Fruit fly (Drosophila melanogaster) whole organism, embryonic: ENCODE data around the gene CG12112.

Experiments
- Aef1 ChIP-seq: fragments of 200-800 bp; sonication (Bioruptor generic); IDR thresholded peaks from 3 replicates; pipeline ENCODE4 v1.3.6; 2022; ENCODE audit warnings: missing biosample characterization, missing genetic modification characterization
- CG12071 ChIP-seq: fragments of 200-800 bp; sonication (Bioruptor generic); optimal IDR thresholded peaks from 3 replicates; lab custom pipeline; 2018; ENCODE audit warnings: missing biosample characterization, mild to moderate bottlenecking, missing genetic modification characterization
- CG12104 ChIP-seq: fragments of 200-800 bp; sonication (Bioruptor generic); optimal IDR thresholded peaks from 3 replicates; lab custom pipeline; 2016; ENCODE audit warnings: missing biosample characterization, missing genetic modification characterization
- CG12659 ChIP-seq: fragments of 200-800 bp; sonication (Bioruptor generic); optimal IDR thresholded peaks from 3 replicates; lab custom pipeline; 2017; ENCODE audit warnings: mild to moderate bottlenecking, missing biosample characterization, missing genetic modification reagents, missing genetic modification characterization
- CG12942 ChIP-seq: fragments of 200-800 bp; sonication (Bioruptor generic); optimal IDR thresholded peaks from 3 replicates; lab custom pipeline; 2016; ENCODE audit warnings: missing biosample characterization, missing genetic modification characterization
- CG14050 ChIP-seq: fragments of 200-800 bp; sonication (Bioruptor generic); IDR thresholded peaks from 3 replicates; pipeline ENCODE4 v1.3.6; 2022; ENCODE audit warnings: missing biosample characterization, missing genetic modification characterization
- CG14667 ChIP-seq: fragments of 200-800 bp; sonication (Bioruptor generic); IDR thresholded peaks from 2 replicates; pipeline ENCODE4 v1.3.6; 2022; ENCODE audit warnings: missing biosample characterization, missing genetic modification characterization
- CG15479 ChIP-seq: fragments of 200-800 bp; sonication (Bioruptor generic); optimal IDR thresholded peaks from 3 replicates; lab custom pipeline; 2019; ENCODE audit warnings: missing biosample characterization, mild to moderate bottlenecking, missing genetic modification characterization, moderate library complexity
- CG1602 ChIP-seq: fragments of 200-800 bp; sonication (Bioruptor generic); optimal IDR thresholded peaks from 3 replicates; lab custom pipeline; 2016; ENCODE audit warnings: missing biosample characterization, missing genetic modification characterization
- CG16863 ChIP-seq: fragments of 200-800 bp; sonication (Bioruptor generic); optimal IDR thresholded peaks from 3 replicates; lab custom pipeline; 2016; ENCODE audit warnings: missing biosample characterization, missing genetic modification characterization
- CG17359 ChIP-seq: fragments of 200-800 bp; sonication (Bioruptor generic); optimal IDR thresholded peaks from 3 replicates; lab custom pipeline; 2018; ENCODE audit warnings: missing biosample characterization, mild to moderate bottlenecking, missing genetic modification characterization, moderate library complexity
- CG18262 ChIP-seq: fragments of 200-800 bp; optimal IDR thresholded peaks from 3 replicates; lab custom pipeline; 2019; ENCODE audit warnings: missing biosample characterization, mild to moderate bottlenecking, missing genetic modification characterization, moderate library complexity
- CG30020 ChIP-seq: fragments of 200-800 bp; optimal IDR thresholded peaks from 2 replicates; lab custom pipeline; 2019; ENCODE audit warnings: missing biosample characterization, mild to moderate bottlenecking, missing genetic modification characterization, moderate library complexity
- CG32767 ChIP-seq: fragments of 200-800 bp; sonication (Bioruptor generic); IDR thresholded peaks from 2 replicates; pipeline ENCODE4 v1.3.6; 2022; ENCODE audit warnings: missing biosample characterization, missing genetic modification characterization
- CG3407 ChIP-seq: fragments of 200-800 bp; sonication (Bioruptor generic); optimal IDR thresholded peaks from 2 replicates; lab custom pipeline; 2018; ENCODE audit warnings: missing biosample characterization, mild to moderate bottlenecking, missing genetic modification characterization
- CG4707 ChIP-seq: fragments of 200-800 bp; sonication (Bioruptor generic); optimal IDR thresholded peaks from 2 replicates; lab custom pipeline; 2018; ENCODE audit warnings: missing biosample characterization, mild to moderate bottlenecking, missing genetic modification characterization, moderate library complexity
- CG6175 ChIP-seq: fragments of 200-800 bp; sonication (Bioruptor generic); IDR thresholded peaks from 3 replicates; pipeline ENCODE4 v1.3.6; 2022; ENCODE audit warnings: missing biosample characterization, missing genetic modification characterization
- CG6854 ChIP-seq: fragments of 200-800 bp; sonication (Bioruptor generic); optimal IDR thresholded peaks from 3 replicates; lab custom pipeline; 2017; ENCODE audit warnings: missing biosample characterization, mild to moderate bottlenecking, missing genetic modification characterization
- CG7372 ChIP-seq: fragments of 200-800 bp; sonication (Bioruptor generic); IDR thresholded peaks from 2 replicates; pipeline ENCODE4 v1.3.6; 2022; ENCODE audit warnings: missing biosample characterization, missing genetic modification characterization
- CG7963 ChIP-seq: fragments of 200-800 bp; sonication (Bioruptor generic); IDR thresholded peaks from 3 replicates; pipeline ENCODE4 v1.3.6; 2022; ENCODE audit warnings: missing biosample characterization, missing genetic modification characterization; ENCODE audit not compliant: partially characterized antibody
- CG9797 ChIP-seq: fragments of 200-800 bp; sonication (Bioruptor generic); optimal IDR thresholded peaks from 3 replicates; lab custom pipeline; 2018; ENCODE audit warnings: missing biosample characterization, mild to moderate bottlenecking, missing genetic modification characterization
- Dad ChIP-seq: fragments of 200-800 bp; sonication (Bioruptor generic); optimal IDR thresholded peaks from 3 replicates; lab custom pipeline; 2016; ENCODE audit warnings: missing biosample characterization, missing genetic modification characterization
- Deaf1 ChIP-seq: fragments of 200-800 bp; optimal IDR thresholded peaks from 3 replicates; lab custom pipeline; 2019; ENCODE audit warnings: missing biosample characterization, mild to moderate bottlenecking, missing genetic modification characterization, moderate library complexity
- Dfd ChIP-seq, 2 experiments: fragments of >200 bp; optimal IDR thresholded peaks; 2 replicates each; lab custom pipeline; 2017; ENCODE audit warnings: missing biosample characterization in 2 of 2, missing genetic modification characterization in 2 of 2
- Fer1 ChIP-seq: fragments of 200-800 bp; sonication (Bioruptor generic); optimal IDR thresholded peaks from 2 replicates; lab custom pipeline; 2017; ENCODE audit warnings: missing biosample characterization, mild to moderate bottlenecking, missing genetic modification characterization
- Mes4 ChIP-seq: fragments of 200-800 bp; sonication (Bioruptor generic); optimal IDR thresholded peaks from 2 replicates; lab custom pipeline; 2016; ENCODE audit warnings: missing biosample characterization, missing genetic modification characterization
- Myb ChIP-seq: fragments of 200-800 bp; sonication (Bioruptor generic); optimal IDR thresholded peaks from 2 replicates; lab custom pipeline; 2016; ENCODE audit warnings: missing biosample characterization, missing genetic modification characterization
- NC2β ChIP-seq: fragments of 200-800 bp; sonication (Bioruptor generic); optimal IDR thresholded peaks from 2 replicates; lab custom pipeline; 2016; ENCODE audit warnings: missing biosample characterization, missing genetic modification characterization
- Neu2 ChIP-seq: fragments of 200-800 bp; sonication (Bioruptor generic); optimal IDR thresholded peaks from 3 replicates; lab custom pipeline; 2016; ENCODE audit warnings: missing biosample characterization, missing genetic modification characterization, borderline replicate concordance
- Optix ChIP-seq: fragments of 200-800 bp; sonication (Bioruptor generic); IDR thresholded peaks from 3 replicates; pipeline ENCODE4 v1.3.6; 2022; ENCODE audit warnings: missing biosample characterization, missing genetic modification characterization
- Pdp1 ChIP-seq, 2 experiments: fragments of 200-800 bp; sonication (Bioruptor generic); optimal IDR thresholded peaks; 3 replicates each; lab custom pipeline; 2016; ENCODE audit warnings: missing biosample characterization in 2 of 2, missing genetic modification characterization in 2 of 2, mild to moderate bottlenecking in 1 of 2, moderate library complexity in 1 of 2
- Spps ChIP-seq: fragments of 200-800 bp; sonication (Bioruptor generic); optimal IDR thresholded peaks from 2 replicates; lab custom pipeline; 2018; ENCODE audit warnings: missing biosample characterization, mild to moderate bottlenecking, missing genetic modification characterization
- ab ChIP-seq: fragments of 200-800 bp; sonication (Bioruptor generic); optimal IDR thresholded peaks from 2 replicates; lab custom pipeline; 2016; ENCODE audit warnings: missing biosample characterization, missing genetic modification characterization
- ase ChIP-seq: fragments of 200-800 bp; sonication (Bioruptor generic); IDR thresholded peaks from 3 replicates; pipeline ENCODE4 v1.3.6; 2022; ENCODE audit warnings: missing biosample characterization, missing genetic modification characterization
- crol ChIP-seq: fragments of 200-800 bp; sonication (Bioruptor generic); IDR thresholded peaks from 2 replicates; pipeline ENCODE4 v1.3.6; 2022; ENCODE audit warnings: missing biosample characterization, missing genetic modification characterization
- disco-r ChIP-seq: fragments of 200-800 bp; sonication (Bioruptor generic); optimal IDR thresholded peaks from 2 replicates; lab custom pipeline; 2016; ENCODE audit warnings: missing biosample characterization, missing genetic modification characterization
- hb ChIP-seq: fragments of 200-800 bp; sonication (Bioruptor generic); IDR thresholded peaks from 3 replicates; pipeline ENCODE4 v1.3.6; 2022; ENCODE audit warnings: missing biosample characterization, missing genetic modification characterization; ENCODE audit not compliant: partially characterized antibody
- ind ChIP-seq: fragments of 200-800 bp; sonication (Bioruptor generic); optimal IDR thresholded peaks from 3 replicates; lab custom pipeline; 2016; ENCODE audit warnings: missing biosample characterization, missing genetic modification characterization
- jing ChIP-seq: fragments of 200-800 bp; sonication (Bioruptor generic); optimal IDR thresholded peaks from 2 replicates; lab custom pipeline; 2018; ENCODE audit warnings: missing biosample characterization, mild to moderate bottlenecking, missing genetic modification characterization
- lola ChIP-seq, 3 experiments: fragments of >200 bp in 2 of 3; fragments of 200-800 bp in 1 of 3; sonication (Bioruptor generic) in 1 of 3; optimal IDR thresholded peaks; 2 replicates each; lab custom pipeline; 2017 to 2019; ENCODE audit warnings: missing biosample characterization in 3 of 3, missing genetic modification characterization in 3 of 3, mild to moderate bottlenecking in 1 of 3, moderate library complexity in 1 of 3
- pan ChIP-seq, 4 experiments: fragments of >200 bp in 3 of 4; fragments of 200-800 bp in 1 of 4; sonication (Bioruptor generic) in 1 of 4; optimal IDR thresholded peaks in 3 of 4; IDR thresholded peaks in 1 of 4; 2 replicates each; pipeline versions ENCODE4 v1.3.6 to Lab custom; 2017 to 2022; ENCODE audit warnings: missing biosample characterization in 2 of 4, missing genetic modification characterization in 2 of 4, mixed read lengths in 1 of 4
- pho ChIP-seq: fragments of 200-800 bp; sonication (Bioruptor generic); optimal IDR thresholded peaks from 2 replicates; lab custom pipeline; 2016; ENCODE audit warnings: missing biosample characterization, missing genetic modification characterization
- ranshi ChIP-seq: fragments of 200-800 bp; sonication (Bioruptor generic); IDR thresholded peaks from 2 replicates; pipeline ENCODE4 v1.3.6; 2022; ENCODE audit warnings: missing biosample characterization, missing genetic modification characterization
- ro ChIP-seq: fragments of 200-800 bp; sonication (Bioruptor generic); IDR thresholded peaks from 2 replicates; pipeline ENCODE4 v1.3.6; 2022; ENCODE audit warnings: missing biosample characterization, missing genetic modification characterization
- row ChIP-seq: fragments of 200-800 bp; sonication (Bioruptor generic); IDR thresholded peaks from 3 replicates; pipeline ENCODE4 v1.3.6; 2022; ENCODE audit warnings: missing biosample characterization, missing genetic modification characterization
- salm ChIP-seq: fragments of 200-800 bp; sonication (Bioruptor generic); optimal IDR thresholded peaks from 2 replicates; lab custom pipeline; 2018; ENCODE audit warnings: missing biosample characterization, mild to moderate bottlenecking, missing genetic modification characterization
- shn ChIP-seq: fragments of 200-800 bp; sonication (Bioruptor generic); optimal IDR thresholded peaks from 3 replicates; lab custom pipeline; 2016; ENCODE audit warnings: missing biosample characterization, missing genetic modification characterization
- ssp ChIP-seq: fragments of 200-800 bp; sonication (Bioruptor generic); IDR thresholded peaks from 2 replicates; pipeline ENCODE4 v1.3.6; 2022; ENCODE audit warnings: missing biosample characterization, missing genetic modification characterization
- tup ChIP-seq: fragments of 200-800 bp; sonication (Bioruptor generic); optimal IDR thresholded peaks from 2 replicates; lab custom pipeline; 2016; ENCODE audit warnings: missing biosample characterization, mild to moderate bottlenecking, missing genetic modification characterization, moderate library complexity
- usp ChIP-seq: fragments of >200 bp; optimal IDR thresholded peaks from 2 replicates; lab custom pipeline; 2017; ENCODE audit warnings: missing biosample characterization, missing genetic modification characterization
- zf30C ChIP-seq: fragments of 200-800 bp; sonication (Bioruptor generic); optimal IDR thresholded peaks from 3 replicates; lab custom pipeline; 2018; ENCODE audit warnings: missing biosample characterization, mild to moderate bottlenecking, missing genetic modification characterization

The CG12112 gene

dm6 chrX:8558762-8559172 is 1.2 kb downstream of the CG12112 start, which contains the start of gene IntS4 (continued):
- TF ChIP-seq CG6175 (GFP tag; lab: Robert Waterston, UW) (no peak), Mes4 (GFP tag; lab: Kevin White, UChicago) (no peak), crol (GFP tag; lab: Robert Waterston, UW) (no peak), Myb (peak; percentile 0), ssp (GFP tag; lab: Robert Waterston, UW) (peak; percentile 50), CG7963 (peak; percentile 77), Pdp1 (GFP tag; optimal IDR thresholded peaks at IDR 0.05; lab: Kevin White, UChicago) (peak in 1 of 2 experiments; percentile 56), CG12659 (GFP tag; lab: Kevin White, UChicago) (peak; percentile 65), CG14050 (GFP tag; lab: Robert Waterston, UW) (no peak), Fer1 (peak; percentile 73), usp (GFP tag; lab: Kevin White, UChicago) (no peak), salm (tag; lab: Kevin White, UChicago) (no peak), CG32767 (GFP tag; lab: Robert Waterston, UW) (no peak), lola (GFP tag; optimal IDR thresholded peaks at IDR 0.05; lab: Kevin White, UChicago) (peak in 1 of 3 experiments; percentile 57), CG4707 (GFP tag; lab: Kevin White, UChicago) (no peak), pan (optimal IDR thresholded peaks at IDR 0.05; lab: Kevin White, UChicago) (no peak), pan (GFP tag; optimal IDR thresholded peaks at IDR 0.05 in 1 of 2, IDR thresholded peaks at IDR 0.05 in 1 of 2) (peak in 1 of 2 experiments; percentile 54), CG16863 (GFP tag; lab: Kevin White, UChicago) (no peak), CG14667 (no peak; the same call in 1 of the 2 replicates), CG12104 (GFP tag; lab: Kevin White, UChicago) (peak; percentile 26), Dfd (GFP tag; optimal IDR thresholded peaks at IDR 0.05; lab: Kevin White, UChicago) (no peak), NC2β (GFP tag; lab: Kevin White, UChicago) (no peak), CG9797 (GFP tag; lab: Kevin White, UChicago) (peak; percentile 50), disco-r (GFP tag; lab: Kevin White, UChicago) (no peak), CG18262 (tag; lab: Kevin White, UChicago) (peak; percentile 64), ase (GFP tag; lab: Robert Waterston, UW) (peak; percentile 51; the same call in 1 of the 3 replicates), CG12071 (GFP tag; lab: Kevin White, UChicago) (no peak), jing (no peak), ranshi (no peak), zf30C (GFP tag; lab: Kevin White, UChicago) (no peak), ab (GFP tag; lab: Kevin White, UChicago) (no peak), CG1602 (peak; percentile 46), CG7372 (GFP tag; lab: Robert Waterston, UW) (0 out of 2 replicates have a peak, but pooled peaks have one; percentile 36), Spps (tag; lab: Kevin White, UChicago) (no peak), Aef1 (GFP tag; lab: Robert Waterston, UW) (peak; percentile 50; the same call in 2 of the 3 replicates), row (peak; percentile 96), Optix (GFP tag; lab: Robert Waterston, UW) (no peak), Dad (GFP tag; lab: Kevin White, UChicago) (peak; percentile 34), ro (GFP tag; lab: Robert Waterston, UW) (no peak), shn (GFP tag; lab: Kevin White, UChicago) (peak; percentile 8), CG17359 (tag; lab: Kevin White, UChicago) (peak; percentile 36), CG15479 (GFP tag; lab: Kevin White, UChicago) (peak; percentile 71), CG30020 (tag; lab: Kevin White, UChicago) (peak; percentile 63), CG3407 (peak; percentile 12), CG6854 (GFP tag; lab: Kevin White, UChicago) (no peak), Deaf1 (no peak), tup (GFP tag; lab: Kevin White, UChicago) (peak; percentile 25), hb (GFP tag; lab: Robert Waterston, UW) (peak; percentile 87), Neu2 (no peak), CG12942 (GFP tag; lab: Kevin White, UChicago) (peak; percentile 73), ind (GFP tag; lab: Kevin White, UChicago) (peak; percentile 76), pho (GFP tag; lab: Kevin White, UChicago) (peak; percentile 14)
